Fruit fly (Drosophila melanogaster) whole organism, adult: ENCODE results near the gene CstF64.

Experiments used
- CG11617 ChIP-seq: fragments of 200-800 bp; sonication (Bioruptor generic); optimal IDR thresholded peaks from 2 replicates; lab custom pipeline; 2017; ENCODE audit warnings: mild to moderate bottlenecking, missing biosample characterization, missing genetic modification reagents, missing genetic modification characterization
- CG12768 ChIP-seq: fragments of 200-800 bp; sonication (Bioruptor generic); optimal IDR thresholded peaks from 2 replicates; lab custom pipeline; 2017; ENCODE audit warnings: missing biosample characterization, missing genetic modification characterization, mild to moderate bottlenecking, moderate library complexity, missing genetic modification reagents
- CG14711 ChIP-seq: fragments of 200-800 bp; sonication (Bioruptor generic); optimal IDR thresholded peaks from 2 replicates; lab custom pipeline; 2018; ENCODE audit warnings: missing biosample characterization, mild to moderate bottlenecking, missing genetic modification characterization, moderate library complexity
- CG1620 ChIP-seq: fragments of 200-800 bp; sonication (Bioruptor generic); optimal IDR thresholded peaks from 2 replicates; lab custom pipeline; 2016; ENCODE audit warnings: missing biosample characterization, missing genetic modification characterization
- CG33017 ChIP-seq: fragments of 200-800 bp; sonication (Bioruptor generic); optimal IDR thresholded peaks from 2 replicates; lab custom pipeline; 2018; ENCODE audit warnings: missing biosample characterization, mild to moderate bottlenecking, missing genetic modification characterization, moderate library complexity
- CG5204 ChIP-seq: fragments of 200-800 bp; sonication (Bioruptor generic); optimal IDR thresholded peaks from 2 replicates; lab custom pipeline; 2016; ENCODE audit warnings: missing biosample characterization, missing genetic modification characterization
- CG7045 ChIP-seq: fragments of 200-800 bp; sonication (Bioruptor generic); optimal IDR thresholded peaks from 2 replicates; lab custom pipeline; 2017; ENCODE audit warnings: missing biosample characterization, mild to moderate bottlenecking, missing genetic modification characterization
- CG7101 ChIP-seq: fragments of 200-800 bp; sonication (Bioruptor generic); optimal IDR thresholded peaks from 2 replicates; lab custom pipeline; 2018; ENCODE audit warnings: missing biosample characterization, mild to moderate bottlenecking, missing genetic modification characterization, moderate library complexity
- Clk ChIP-seq: fragments of 200-800 bp; sonication (Bioruptor generic); optimal IDR thresholded peaks from 2 replicates; lab custom pipeline; 2017; ENCODE audit warnings: missing biosample characterization, missing genetic modification characterization
- Crg-1 ChIP-seq: fragments of 200-800 bp; sonication (Bioruptor generic); optimal IDR thresholded peaks from 2 replicates; lab custom pipeline; 2016; ENCODE audit warnings: missing biosample characterization, missing genetic modification characterization
- Hr96 ChIP-seq: fragments of 200-800 bp; sonication (Bioruptor generic); optimal IDR thresholded peaks from 2 replicates; lab custom pipeline; 2016; ENCODE audit warnings: missing biosample characterization, missing genetic modification characterization
- Mnt ChIP-seq: fragments of 200-800 bp; sonication (Bioruptor generic); optimal IDR thresholded peaks from 2 replicates; lab custom pipeline; 2016; ENCODE audit warnings: missing biosample characterization, mild to moderate bottlenecking, missing genetic modification characterization
- bab1 ChIP-seq: fragments of 200-800 bp; sonication (Bioruptor generic); optimal IDR thresholded peaks from 3 replicates; lab custom pipeline; 2019; ENCODE audit warnings: missing biosample characterization, mild to moderate bottlenecking, missing genetic modification characterization, moderate library complexity
- cic ChIP-seq: fragments of 200-800 bp; sonication (Bioruptor generic); optimal IDR thresholded peaks from 2 replicates; lab custom pipeline; 2017; ENCODE audit warnings: missing biosample characterization, mild to moderate bottlenecking, missing genetic modification characterization, moderate library complexity
- cnc ChIP-seq, 2 experiments: fragments of >200 bp; optimal IDR thresholded peaks; 2 replicates each; lab custom pipeline; 2017
- kay ChIP-seq: fragments of 200-800 bp; sonication (Bioruptor generic); peaks from one replicate; lab custom pipeline; 2016; ENCODE audit warnings: missing biosample characterization, missing genetic modification characterization, borderline replicate concordance
- ovo ChIP-seq: fragments of 200-800 bp; sonication (Bioruptor generic); optimal IDR thresholded peaks from 2 replicates; lab custom pipeline; 2016; ENCODE audit warnings: missing biosample characterization, missing genetic modification characterization
- pad ChIP-seq: fragments of 200-800 bp; sonication (Bioruptor generic); optimal IDR thresholded peaks from 3 replicates; lab custom pipeline; 2017; ENCODE audit warnings: missing biosample characterization, missing genetic modification characterization, mild to moderate bottlenecking, moderate library complexity, missing genetic modification reagents
- tj ChIP-seq: fragments of 200-800 bp; sonication (Bioruptor generic); optimal IDR thresholded peaks from 3 replicates; lab custom pipeline; 2017; ENCODE audit warnings: missing biosample characterization, mild to moderate bottlenecking, missing genetic modification characterization, moderate library complexity
- toe ChIP-seq: fragments of 200-800 bp; sonication (Bioruptor generic); optimal IDR thresholded peaks from 2 replicates; lab custom pipeline; 2016; ENCODE audit warnings: missing biosample characterization, missing genetic modification characterization

CstF64 gene

DNA sequence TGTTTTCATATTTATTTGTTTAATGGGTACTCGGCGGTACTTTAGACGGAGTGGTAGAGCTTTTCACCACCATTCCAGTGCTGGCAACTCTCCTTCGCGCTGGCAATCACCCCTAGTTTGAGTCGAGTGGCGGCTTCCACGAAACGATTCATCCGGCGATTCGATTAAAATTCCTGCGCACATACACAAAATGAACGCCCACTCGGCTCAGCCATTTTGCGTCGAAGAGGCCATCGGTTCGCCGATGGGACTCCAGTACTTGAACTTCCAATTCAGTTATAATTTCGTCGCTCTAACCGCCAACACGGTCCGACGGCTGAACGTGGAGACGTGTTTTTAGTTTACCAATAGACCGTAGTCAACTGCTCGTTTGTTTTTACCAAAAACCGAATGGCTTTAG, 20.9 kb downstream of the CstF64 start, which contains the start of the genes CG46318 and ChT:
Gene CG46318, plus strand, starts transcription at position 273 of the 400 bp plus-strand sequence.
Gene ChT, plus strand, starts transcription at position 273 of the 400 bp plus-strand sequence.
- TF ChIP-seq pad (peak; percentile 87), CG5204 (GFP tag; lab: Kevin White, UChicago) (no peak)

dm6 chr3R:18681054-18681453, 21.6 kb downstream of the CstF64 start:
- TF ChIP-seq CG5204 (GFP tag; lab: Kevin White, UChicago), result no peak
- TF ChIP-seq CG33017 (tag; lab: Kevin White, UChicago), result no peak
- TF ChIP-seq Hr96 (GFP tag; lab: Kevin White, UChicago), result no peak
- no peak for TF ChIP-seq kay
- no peak for TF ChIP-seq Clk (GFP tag; lab: Kevin White, UChicago)
- no peak for TF ChIP-seq pad
- no peak for TF ChIP-seq ovo (GFP tag; lab: Kevin White, UChicago)
- no peak for TF ChIP-seq bab1 (GFP tag; lab: Kevin White, UChicago)
- TF ChIP-seq tj (GFP tag; lab: Kevin White, UChicago), result no peak
- no peak for TF ChIP-seq cnc (optimal IDR thresholded peaks at IDR 0.05; lab: Kevin White, UChicago)
- no peak for TF ChIP-seq CG7101
- TF ChIP-seq CG12768 (GFP tag; lab: Kevin White, UChicago), result no peak
- no peak for TF ChIP-seq CG7045

DNA sequence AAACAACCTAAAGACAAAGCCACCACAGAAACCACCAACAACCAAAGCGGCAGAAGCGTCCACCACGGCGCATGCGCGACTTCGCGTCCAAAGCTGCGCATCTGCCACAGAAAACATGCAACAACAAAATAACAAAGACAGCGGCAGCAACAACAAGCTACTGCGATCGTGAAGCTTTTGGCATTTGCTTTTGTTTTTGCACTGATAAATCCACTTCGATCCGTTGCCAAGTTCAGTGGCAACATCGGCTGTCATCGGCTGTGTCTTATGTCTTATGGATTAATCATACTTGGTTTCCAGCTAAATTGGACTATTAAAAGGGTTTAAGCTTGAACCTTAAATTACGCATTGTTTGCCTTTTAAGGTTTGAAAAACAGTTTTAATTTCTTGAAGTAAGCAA, 33.2 kb downstream of the CstF64 start, which contains the start of gene Muc91C:
Gene Muc91C, minus strand, starts transcription at position 101 of the 400 bp plus-strand sequence.
- TF ChIP-seq toe (GFP tag; lab: Kevin White, UChicago) (no peak), cic (GFP tag; lab: Kevin White, UChicago) (no peak), tj (GFP tag; lab: Kevin White, UChicago) (no peak), CG7045 (no peak), CG5204 (GFP tag; lab: Kevin White, UChicago) (no peak), kay (no peak), CG1620 (GFP tag; lab: Kevin White, UChicago) (no peak), CG33017 (tag; lab: Kevin White, UChicago) (no peak), ovo (GFP tag; lab: Kevin White, UChicago) (no peak), Mnt (GFP tag; lab: Kevin White, UChicago) (no peak), cnc (optimal IDR thresholded peaks at IDR 0.05; lab: Kevin White, UChicago) (no peak), Crg-1 (no peak), pad (no peak), CG7101 (no peak), CG11617 (GFP tag; lab: Kevin White, UChicago) (no peak), bab1 (GFP tag; lab: Kevin White, UChicago) (no peak), CG14711 (tag; lab: Kevin White, UChicago) (no peak), Clk (GFP tag; lab: Kevin White, UChicago) (no peak)

DNA sequence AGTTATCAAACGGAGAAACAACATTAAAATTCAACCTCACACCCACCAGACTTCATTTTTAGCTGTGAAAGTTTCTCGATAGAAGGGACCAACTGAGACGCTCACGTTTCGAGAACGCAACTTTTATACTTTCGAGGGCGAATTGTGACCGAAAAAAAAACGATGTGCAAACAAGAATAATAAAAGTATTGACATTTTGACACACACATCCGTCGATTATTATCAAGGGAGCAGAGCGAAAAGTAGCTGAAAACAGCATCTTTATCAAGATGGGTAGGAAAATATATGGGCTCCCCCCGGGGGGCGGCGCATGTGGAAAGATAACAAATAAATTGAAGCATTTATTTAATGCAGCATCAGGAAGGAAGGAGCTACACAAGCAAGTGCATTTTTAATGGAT, 34.2 kb downstream of the CstF64 start, which contains the start of gene CG14300:
Gene CG14300, minus strand, starts transcription at position 101 of the 400 bp plus-strand sequence.
- TF ChIP-seq CG7045 (no peak), pad (no peak), Crg-1 (no peak), Mnt (GFP tag; lab: Kevin White, UChicago) (no peak), toe (GFP tag; lab: Kevin White, UChicago) (no peak), Clk (GFP tag; lab: Kevin White, UChicago) (no peak), CG14711 (tag; lab: Kevin White, UChicago) (no peak), CG12768 (GFP tag; lab: Kevin White, UChicago) (no peak), kay (no peak), CG1620 (GFP tag; lab: Kevin White, UChicago) (no peak), bab1 (GFP tag; lab: Kevin White, UChicago) (no peak), CG7101 (no peak), tj (GFP tag; lab: Kevin White, UChicago) (no peak), cic (GFP tag; lab: Kevin White, UChicago) (no peak), CG5204 (GFP tag; lab: Kevin White, UChicago) (no peak), CG33017 (tag; lab: Kevin White, UChicago) (no peak), cnc (optimal IDR thresholded peaks at IDR 0.05; lab: Kevin White, UChicago) (no peak), ovo (GFP tag; lab: Kevin White, UChicago) (no peak), CG11617 (GFP tag; lab: Kevin White, UChicago) (no peak), Hr96 (GFP tag; lab: Kevin White, UChicago) (no peak)

DNA sequence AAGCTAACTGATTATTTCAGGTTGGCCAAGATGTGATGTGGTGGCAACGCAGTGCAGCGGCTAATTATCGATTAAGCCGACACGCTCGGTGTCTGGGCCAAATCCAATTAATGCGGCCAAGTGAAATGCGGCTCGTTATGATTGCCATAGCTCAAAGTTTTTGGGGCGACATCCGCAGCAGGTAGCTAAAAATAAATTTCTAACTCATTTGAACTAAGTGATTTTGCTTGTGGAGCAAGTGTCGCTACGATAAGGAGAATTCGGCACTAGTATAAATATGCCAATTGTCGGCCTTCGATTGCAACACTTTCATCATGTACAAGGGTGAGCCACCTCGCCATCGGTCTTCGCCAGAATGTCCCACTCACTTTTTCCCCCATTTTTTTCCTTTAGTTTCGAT, 35.5 kb downstream of the CstF64 start, which contains the start of gene CG34282:
Gene CG34282, plus strand, starts transcription at position 301 of the 400 bp plus-strand sequence.
- no peak for TF ChIP-seq cic (GFP tag; lab: Kevin White, UChicago)
- TF ChIP-seq Mnt (GFP tag; lab: Kevin White, UChicago), result no peak
- TF ChIP-seq toe (GFP tag; lab: Kevin White, UChicago), result no peak
- no peak for TF ChIP-seq kay
- no peak for TF ChIP-seq cnc (optimal IDR thresholded peaks at IDR 0.05; lab: Kevin White, UChicago)

DNA sequence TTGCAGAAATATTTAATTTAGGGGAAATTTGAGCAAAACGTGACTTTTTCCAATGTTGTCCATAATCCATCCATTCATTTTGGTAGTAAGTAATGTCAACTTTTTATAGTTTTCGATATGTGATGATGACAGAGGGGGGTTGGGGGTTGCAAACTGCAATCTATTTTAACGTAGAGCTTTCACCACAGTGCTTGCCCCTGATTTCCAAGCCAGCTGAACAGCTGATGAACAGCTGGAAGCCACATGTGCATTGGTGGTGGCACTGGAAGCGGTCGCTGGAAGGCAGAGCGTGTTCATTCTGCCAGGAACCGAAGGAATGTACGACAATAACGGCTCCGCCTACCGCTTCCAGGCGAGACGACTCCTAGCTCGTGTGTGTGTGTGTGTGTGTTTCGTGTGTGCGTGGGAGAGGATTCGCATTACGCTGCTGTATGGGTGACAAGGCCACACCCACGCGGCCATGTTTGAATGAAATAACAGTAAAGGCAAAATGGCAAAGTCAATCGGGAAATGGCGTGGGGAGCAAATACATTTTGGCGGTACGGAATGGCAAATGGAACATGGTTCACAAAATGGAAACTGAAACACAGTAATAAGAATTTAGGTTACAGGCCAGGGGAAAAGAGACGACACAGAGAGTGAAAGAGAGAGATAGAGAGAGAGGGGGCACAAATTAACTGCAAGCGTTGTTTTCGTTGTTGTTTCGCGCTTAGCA, 39.6 kb downstream of the CstF64 start:
- TF ChIP-seq pad (peak; percentile 93), Crg-1 (no peak)

DNA sequence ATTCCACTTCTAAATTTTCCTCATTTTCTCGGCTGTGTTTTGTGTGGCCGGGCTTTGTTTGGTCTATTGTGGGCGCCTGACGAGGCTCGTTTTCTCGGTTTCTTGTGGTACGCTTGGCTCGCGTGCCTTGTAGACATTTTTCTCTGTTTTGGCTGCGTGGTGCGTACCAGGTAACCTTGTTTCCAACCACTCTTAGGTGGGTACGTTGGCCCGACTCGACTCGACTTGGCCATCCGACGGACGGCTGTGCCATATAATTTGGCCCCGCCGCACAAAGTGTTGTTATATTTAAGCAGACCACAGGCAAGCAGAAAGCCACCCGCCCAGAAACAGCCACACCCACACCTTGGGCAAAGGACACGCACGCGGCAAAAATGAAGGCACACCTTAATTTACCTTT, 44.1 kb downstream of the CstF64 start:
- no peak for TF ChIP-seq bab1 (GFP tag; lab: Kevin White, UChicago)
- TF ChIP-seq Crg-1, result no peak
- no peak for TF ChIP-seq CG33017 (tag; lab: Kevin White, UChicago)
- TF ChIP-seq Clk (GFP tag; lab: Kevin White, UChicago), result no peak
- no peak for TF ChIP-seq CG14711 (tag; lab: Kevin White, UChicago)
- TF ChIP-seq kay, result no peak
- TF ChIP-seq Mnt (GFP tag; lab: Kevin White, UChicago), result no peak
- TF ChIP-seq CG7045, result no peak
- no peak for TF ChIP-seq CG7101
- TF ChIP-seq CG5204 (GFP tag; lab: Kevin White, UChicago), result no peak
- TF ChIP-seq CG1620 (GFP tag; lab: Kevin White, UChicago), result no peak
- TF ChIP-seq ovo (GFP tag; lab: Kevin White, UChicago), result no peak
- no peak for TF ChIP-seq toe (GFP tag; lab: Kevin White, UChicago)
- no peak for TF ChIP-seq Hr96 (GFP tag; lab: Kevin White, UChicago)
- no peak for TF ChIP-seq CG12768 (GFP tag; lab: Kevin White, UChicago)
